Worm (Caenorhabditis elegans) whole organism, young adult: ENCODE data around the gene srw-68.

Experiments used
- B0035.1 ChIP-seq: sonication (generic microtip); optimal IDR thresholded peaks from 2 replicates; lab custom pipeline; 2016; ENCODE audit warnings: missing genetic modification characterization, mild to moderate bottlenecking, missing compliant biosample characterization, missing genotype, missing genetic modification reagents
- B0261.1 ChIP-seq: sonication (generic microtip); optimal IDR thresholded peaks from 2 replicates; lab custom pipeline; 2016; ENCODE audit warnings: mild to moderate bottlenecking, missing genetic modification characterization, moderate library complexity, missing compliant biosample characterization
- C17E4.6 ChIP-seq: fragments of 200-800 bp; sonication (Bioruptor generic); IDR thresholded peaks from 2 replicates; pipeline ENCODE4 v1.3.6; 2022; ENCODE audit warnings: missing genetic modification reagents, missing genetic modification characterization, missing compliant biosample characterization
- F23B12.7 ChIP-seq: sonication (generic microtip); optimal IDR thresholded peaks from 2 replicates; lab custom pipeline; 2017; ENCODE audit warnings: missing genetic modification characterization, mild to moderate bottlenecking, missing compliant biosample characterization, antibody characterized with exemption, moderate library complexity; ENCODE audit not compliant: insufficient read depth
- F33H1.4 ChIP-seq: fragments of 200-800 bp; sonication (Bioruptor generic); IDR thresholded peaks from 2 replicates; pipeline ENCODE4 v1.3.6; 2022; ENCODE audit warnings: missing genetic modification reagents, missing genetic modification characterization, missing compliant biosample characterization
- F39B2.1 ChIP-seq: fragments of 200-800 bp; sonication (Bioruptor generic); IDR thresholded peaks from 2 replicates; pipeline ENCODE4 v1.3.6; 2022; ENCODE audit warnings: missing genetic modification reagents, missing genetic modification characterization, missing compliant biosample characterization
- T07F8.4 ChIP-seq: sonication (generic microtip); optimal IDR thresholded peaks from 2 replicates; lab custom pipeline; 2016; ENCODE audit warnings: mild to moderate bottlenecking, missing genetic modification characterization, moderate library complexity, missing compliant biosample characterization
- Y53G8AR.9 ChIP-seq: fragments of 200-800 bp; sonication (Bioruptor generic); conservative IDR thresholded peaks from 2 replicates; pipeline ENCODE4 v1.3.6; 2022; ENCODE audit warnings: missing genetic modification reagents, missing genetic modification characterization, missing compliant biosample characterization
- Y56A3A.18 ChIP-seq: fragments of 200-800 bp; sonication (Bioruptor generic); IDR thresholded peaks from 2 replicates; pipeline ENCODE4 v1.3.6; 2022; ENCODE audit warnings: missing genetic modification reagents, missing genetic modification characterization, missing compliant biosample characterization
- akir-1 ChIP-seq: fragments of 200-800 bp; sonication (Bioruptor generic); optimal IDR thresholded peaks from 2 replicates; lab custom pipeline; 2018; ENCODE audit warnings: mild to moderate bottlenecking, missing genetic modification characterization, moderate library complexity, missing compliant biosample characterization
- ama-1 ChIP-seq, 3 experiments: fragments of 150-350 bp in 1 of 3; sonication (generic microtip) in 2 of 3; optimal IDR thresholded peaks; 2 replicates each; lab custom pipeline; 2014 to 2018; ENCODE audit warnings: missing biosample characterization in 2 of 3, missing genetic modification characterization in 2 of 3, missing genetic modification reagents in 2 of 3
- aptf-3 ChIP-seq: fragments of 200-800 bp; sonication (Bioruptor generic); IDR thresholded peaks from 2 replicates; pipeline ENCODE4 v1.3.6; 2022; ENCODE audit warnings: missing genetic modification characterization, missing compliant biosample characterization
- atf-7 ChIP-seq: sonication (generic microtip); optimal IDR thresholded peaks from 2 replicates; lab custom pipeline; 2017; ENCODE audit warnings: mild to moderate bottlenecking, missing genetic modification characterization, missing compliant biosample characterization
- attf-3 ChIP-seq: fragments of 200-800 bp; sonication (Bioruptor generic); conservative IDR thresholded peaks from 2 replicates; pipeline ENCODE4 v1.3.6; 2022; ENCODE audit warnings: missing genetic modification reagents, missing genetic modification characterization, missing compliant biosample characterization
- attf-6 ChIP-seq: fragments of 200-800 bp; sonication (Bioruptor generic); IDR thresholded peaks from 2 replicates; pipeline ENCODE4 v1.3.6; 2022; ENCODE audit warnings: missing genetic modification reagents, missing genetic modification characterization, missing compliant biosample characterization
- cebp-1 ChIP-seq, 2 experiments: fragments of 200-800 bp in 1 of 2; sonication (Bioruptor generic) in 1 of 2; sonication (generic microtip) in 1 of 2; IDR thresholded peaks in 1 of 2; optimal IDR thresholded peaks in 1 of 2; 2 replicates each; pipeline versions ENCODE4 v1.3.6 to Lab custom; 2017 to 2022; ENCODE audit warnings: missing compliant biosample characterization in 2 of 2, missing genetic modification characterization in 2 of 2, mild to moderate bottlenecking in 1 of 2, missing genetic modification reagents in 1 of 2, moderate library complexity in 1 of 2
- ceh-27 ChIP-seq: fragments of 200-800 bp; sonication (Bioruptor generic); optimal IDR thresholded peaks from 2 replicates; lab custom pipeline; 2018; ENCODE audit warnings: mild to moderate bottlenecking, missing genetic modification characterization, moderate library complexity, missing compliant biosample characterization
- chd-7 ChIP-seq: sonication (generic microtip); optimal IDR thresholded peaks from 2 replicates; lab custom pipeline; 2016; ENCODE audit warnings: mild to moderate bottlenecking, missing genetic modification characterization, moderate library complexity, missing compliant biosample characterization
- dpff-1 ChIP-seq: sonication (generic microtip); optimal IDR thresholded peaks from 2 replicates; lab custom pipeline; 2017; ENCODE audit warnings: mild to moderate bottlenecking, missing genetic modification characterization, missing compliant biosample characterization
- dpl-1 ChIP-seq: fragments of 150-350 bp; optimal IDR thresholded peaks from 2 replicates; lab custom pipeline; 2014; ENCODE audit warnings: missing biosample characterization, missing genetic modification reagents, missing genetic modification characterization
- egl-18 ChIP-seq: fragments of 200-800 bp; sonication (Bioruptor generic); IDR thresholded peaks from 2 replicates; pipeline ENCODE4 v1.3.6; 2022; ENCODE audit warnings: missing genetic modification reagents, missing genetic modification characterization, missing compliant biosample characterization
- egl-44 ChIP-seq: fragments of 200-800 bp; sonication (Bioruptor generic); IDR thresholded peaks from 2 replicates; pipeline ENCODE4 v1.3.6; 2022; ENCODE audit warnings: missing genetic modification reagents, missing genetic modification characterization, missing compliant biosample characterization
- egrh-3 ChIP-seq: fragments of 200-800 bp; sonication (Bioruptor generic); IDR thresholded peaks from 2 replicates; pipeline ENCODE4 v1.3.6; 2022; ENCODE audit warnings: missing genetic modification reagents, missing genetic modification characterization, missing compliant biosample characterization
- ets-4 ChIP-seq: fragments of 200-800 bp; sonication (Bioruptor generic); optimal IDR thresholded peaks from 2 replicates; lab custom pipeline; 2018; ENCODE audit warnings: mild to moderate bottlenecking, missing genetic modification characterization, missing compliant biosample characterization
- fkh-3 ChIP-seq: sonication (generic microtip); optimal IDR thresholded peaks from 2 replicates; lab custom pipeline; 2016; ENCODE audit warnings: mild to moderate bottlenecking, missing genetic modification characterization, missing compliant biosample characterization
- him-1 ChIP-seq: sonication (generic microtip); optimal IDR thresholded peaks from 2 replicates; lab custom pipeline; 2016; ENCODE audit warnings: missing genotype, missing genetic modification reagents, missing genetic modification characterization, missing compliant biosample characterization
- hlh-26 ChIP-seq: fragments of 200-800 bp; sonication (Bioruptor generic); conservative IDR thresholded peaks from 2 replicates; pipeline ENCODE4 v1.3.6; 2022; ENCODE audit warnings: missing genetic modification reagents, missing genetic modification characterization, missing compliant biosample characterization
- hrde-1 ChIP-seq: sonication (generic microtip); optimal IDR thresholded peaks from 2 replicates; lab custom pipeline; 2016; ENCODE audit warnings: missing genetic modification characterization, mild to moderate bottlenecking, missing compliant biosample characterization, moderate library complexity, missing genotype, missing genetic modification reagents, borderline replicate concordance
- let-607 ChIP-seq, 2 experiments: fragments of 200-800 bp in 1 of 2; sonication (Bioruptor generic) in 1 of 2; sonication (generic microtip) in 1 of 2; optimal IDR thresholded peaks; 2 replicates each; lab custom pipeline; 2016 to 2018; ENCODE audit warnings: mild to moderate bottlenecking in 2 of 2, missing compliant biosample characterization in 2 of 2, missing genetic modification characterization in 2 of 2, moderate library complexity in 2 of 2, missing genotype in 1 of 2
- lin-26 ChIP-seq: fragments of 200-800 bp; sonication (Bioruptor generic); IDR thresholded peaks from 2 replicates; pipeline ENCODE4 v1.3.6; 2022; ENCODE audit warnings: missing genetic modification reagents, missing genetic modification characterization, missing compliant biosample characterization
- lir-1 ChIP-seq: fragments of 200-800 bp; sonication (Bioruptor generic); conservative IDR thresholded peaks from 2 replicates; pipeline ENCODE4 v1.3.6; 2022; ENCODE audit warnings: missing genetic modification reagents, missing genetic modification characterization, missing compliant biosample characterization
- madf-10 ChIP-seq: sonication (generic microtip); optimal IDR thresholded peaks from 2 replicates; lab custom pipeline; 2016; ENCODE audit warnings: mild to moderate bottlenecking, missing genetic modification characterization, missing compliant biosample characterization
- madf-3 ChIP-seq: fragments of 200-800 bp; sonication (Bioruptor generic); IDR thresholded peaks from 2 replicates; pipeline ENCODE4 v1.3.6; 2022; ENCODE audit warnings: missing genetic modification reagents, missing genetic modification characterization, missing compliant biosample characterization
- madf-6 ChIP-seq: fragments of 200-800 bp; sonication (Bioruptor generic); IDR thresholded peaks from 2 replicates; pipeline ENCODE4 v1.3.6; 2022; ENCODE audit warnings: missing genetic modification reagents, missing genetic modification characterization, missing compliant biosample characterization
- nfya-1 ChIP-seq: sonication (generic microtip); optimal IDR thresholded peaks from 2 replicates; lab custom pipeline; 2017; ENCODE audit warnings: antibody characterized with exemption, missing compliant biosample characterization, missing genetic modification characterization, borderline replicate concordance; ENCODE audit not compliant: insufficient read depth
- nfyb-1 ChIP-seq: fragments of 200-800 bp; sonication (Bioruptor generic); IDR thresholded peaks from 2 replicates; pipeline ENCODE4 v1.3.6; 2022; ENCODE audit warnings: missing genetic modification reagents, missing genetic modification characterization, missing compliant biosample characterization
- nhr-179 ChIP-seq: sonication (generic microtip); optimal IDR thresholded peaks from 2 replicates; lab custom pipeline; 2016; ENCODE audit warnings: mild to moderate bottlenecking, missing genetic modification characterization, missing compliant biosample characterization
- pbrm-1 ChIP-seq: fragments of 200-800 bp; sonication (Bioruptor generic); IDR thresholded peaks from 2 replicates; pipeline ENCODE4 v1.3.6; 2022; ENCODE audit warnings: missing genetic modification reagents, missing genetic modification characterization, missing compliant biosample characterization
- rpc-1 ChIP-seq, 2 experiments: fragments of 150-350 bp in 1 of 2; sonication (generic microtip) in 1 of 2; optimal IDR thresholded peaks; 2 replicates each; lab custom pipeline; 2014 to 2018; ENCODE audit warnings: missing biosample characterization in 1 of 2, missing genetic modification characterization in 1 of 2, missing genetic modification reagents in 1 of 2, missing genotype in 1 of 2
- snpc-1.3 ChIP-seq: sonication (generic microtip); optimal IDR thresholded peaks from 2 replicates; lab custom pipeline; 2017; ENCODE audit warnings: missing genetic modification characterization, mild to moderate bottlenecking, missing compliant biosample characterization, antibody characterized with exemption, moderate library complexity, missing genotype, missing genetic modification reagents; ENCODE audit not compliant: insufficient read depth
- zim-3 ChIP-seq: sonication (generic microtip); optimal IDR thresholded peaks from 2 replicates; lab custom pipeline; 2017; ENCODE audit warnings: mild to moderate bottlenecking, missing genetic modification characterization, moderate library complexity, missing compliant biosample characterization
- ztf-26 ChIP-seq: sonication (generic microtip); optimal IDR thresholded peaks from 2 replicates; lab custom pipeline; 2017; ENCODE audit warnings: missing genetic modification characterization, missing compliant biosample characterization
- ztf-28 ChIP-seq: fragments of 200-800 bp; sonication (Bioruptor generic); IDR thresholded peaks from 2 replicates; pipeline ENCODE4 v1.3.6; 2022; ENCODE audit warnings: missing genetic modification reagents, missing genetic modification characterization, missing compliant biosample characterization

The srw-68 gene

ce11 chrV:7436911-7437310 lies 10.4 kb upstream of the srw-68 start (continued):
- TF ChIP-seq akir-1 (GFP tag; lab: Kevin White, UChicago) (no peak), attf-3 (GFP tag; lab: Robert Waterston, UW) (no peak), F33H1.4 (no peak), pbrm-1 (GFP tag; lab: Robert Waterston, UW) (no peak), B0261.1 (no peak), attf-6 (GFP tag; lab: Robert Waterston, UW) (no peak), let-607 (tag; optimal IDR thresholded peaks at IDR 0.05; lab: Kevin White, UChicago) (no peak), B0035.1 (tag; lab: Kevin White, UChicago) (no peak), egrh-3 (GFP tag; lab: Robert Waterston, UW) (no peak), chd-7 (tag; lab: Kevin White, UChicago) (peak; percentile 32), dpl-1 (GFP tag; lab: Kevin White, UChicago) (no peak), nhr-179 (no peak), ceh-27 (no peak), aptf-3 (GFP tag; lab: Robert Waterston, UW) (no peak), madf-3 (GFP tag; lab: Robert Waterston, UW) (0 out of 2 replicates have a peak, but pooled peaks have one; percentile 24), fkh-3 (peak; percentile 12), cebp-1 (GFP tag; IDR thresholded peaks at IDR 0.05; lab: Robert Waterston, UW) (0 out of 2 replicates have a peak, but pooled peaks have one; percentile 21), cebp-1 (tag; optimal IDR thresholded peaks at IDR 0.05; lab: Kevin White, UChicago) (no peak), ztf-26 (tag; lab: Kevin White, UChicago) (no peak), dpff-1 (tag; lab: Kevin White, UChicago) (no peak), hlh-26 (GFP tag; lab: Robert Waterston, UW) (no peak), madf-6 (0 out of 2 replicates have a peak, but pooled peaks have one; percentile 32), F39B2.1 (no peak), atf-7 (tag; lab: Kevin White, UChicago) (no peak), T07F8.4 (tag; lab: Kevin White, UChicago) (no peak)

- TF ChIP-seq zim-3 (tag; lab: Kevin White, UChicago) (no peak), ztf-28 (no peak), Y53G8AR.9 (GFP tag; lab: Robert Waterston, UW) (0 out of 2 replicates have a peak, but pooled peaks have one; percentile 25)
Measured at ce11 chrV:7436509-7436908, 10.0 kb upstream of the srw-68 start.

DNA sequence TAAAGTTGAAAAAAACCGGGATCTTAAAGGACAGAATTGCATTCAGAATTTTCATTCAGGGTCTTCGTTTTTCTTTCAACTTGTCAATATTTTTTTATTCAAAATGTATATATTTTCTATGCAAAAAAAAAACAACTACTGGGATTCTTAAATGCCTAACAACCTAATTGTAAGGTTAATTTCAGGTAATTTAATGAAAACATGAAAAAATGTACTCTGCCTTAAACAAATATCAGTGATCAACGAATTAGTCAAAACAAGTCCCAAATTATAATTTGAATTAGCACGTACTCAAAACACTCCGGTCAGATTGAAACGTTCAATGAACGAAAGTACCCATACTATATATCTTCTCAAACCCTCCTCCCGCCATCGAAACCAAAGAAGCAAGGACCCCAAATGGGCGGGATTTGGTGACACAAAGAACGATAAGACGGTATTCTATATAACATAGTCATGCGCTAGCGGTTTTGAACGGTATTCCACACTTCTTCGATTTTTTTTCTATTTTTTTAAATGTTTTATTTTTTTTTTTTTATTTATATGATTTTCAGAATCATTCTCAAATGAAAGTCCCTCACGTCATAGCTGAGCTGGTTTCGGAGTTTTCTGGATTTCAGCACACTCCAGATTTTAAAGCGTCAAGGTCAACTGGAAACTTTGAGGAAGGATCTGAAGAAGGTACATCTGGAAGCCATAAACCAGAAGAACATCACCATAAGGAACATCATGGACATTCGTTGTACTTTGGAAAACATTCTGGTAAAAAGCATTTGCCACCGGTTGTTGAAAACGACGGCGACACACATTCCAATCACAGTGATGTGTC lies 9.1 kb upstream of the srw-68 start, which contains the start of the genes ddo-2 and F25E5.8:
Gene ddo-2, minus strand, starts transcription at position 330 of the 829 bp plus-strand sequence.
Gene F25E5.8, plus strand, starts transcription at position 555 of the 829 bp plus-strand sequence.
- TF ChIP-seq nfya-1 (no peak), him-1 (tag; lab: Kevin White, UChicago) (no peak), lir-1 (no peak), ama-1 (optimal IDR thresholded peaks at IDR 0.05; lab: Kevin White, UChicago) (peak; percentile 71), ama-1 (GFP tag; optimal IDR thresholded peaks at IDR 0.05; lab: Kevin White, UChicago) (no peak), nfyb-1 (GFP tag; lab: Robert Waterston, UW) (0 out of 2 replicates have a peak, but pooled peaks have one; percentile 15), egl-18 (GFP tag; lab: Robert Waterston, UW) (no peak), egl-44 (GFP tag; lab: Robert Waterston, UW) (no peak), lin-26 (GFP tag; lab: Robert Waterston, UW) (0 out of 2 replicates have a peak, but pooled peaks have one; percentile 18), madf-10 (tag; lab: Kevin White, UChicago) (no peak), C17E4.6 (no peak), hrde-1 (tag; lab: Kevin White, UChicago) (no peak), F23B12.7 (tag; lab: Kevin White, UChicago) (no peak), rpc-1 (optimal IDR thresholded peaks at IDR 0.05; lab: Kevin White, UChicago) (no peak), rpc-1 (tag; optimal IDR thresholded peaks at IDR 0.05; lab: Kevin White, UChicago) (no peak), hlh-26 (GFP tag; lab: Robert Waterston, UW) (no peak), ets-4 (GFP tag; lab: Kevin White, UChicago) (no peak), Y56A3A.18 (no peak), snpc-1.3 (tag; lab: Kevin White, UChicago) (no peak), attf-3 (GFP tag; lab: Robert Waterston, UW) (no peak)
